Worm (Caenorhabditis elegans) whole organism, midembryonic: ENCODE results near the gene nep-13.

Source experiments
- T22C8.4 ChIP-seq: fragments of 200-800 bp; sonication (Bioruptor generic); IDR thresholded peaks from 2 replicates; pipeline ENCODE4 v1.3.6; 2022; ENCODE audit warnings: missing genetic modification characterization, missing compliant biosample characterization
- cog-1 ChIP-seq: sonication (generic microtip); optimal IDR thresholded peaks from 2 replicates; lab custom pipeline; 2016; ENCODE audit warnings: missing genetic modification characterization, missing compliant biosample characterization
- flt-1 ChIP-seq: fragments of 200-800 bp; sonication (Bioruptor generic); IDR thresholded peaks from 2 replicates; pipeline ENCODE4 v1.3.6; 2022; ENCODE audit warnings: missing genetic modification characterization, missing compliant biosample characterization
- klf-2 ChIP-seq: fragments of 200-800 bp; sonication (Bioruptor generic); conservative IDR thresholded peaks from 2 replicates; pipeline ENCODE4 v1.3.6; 2022; ENCODE audit warnings: missing genetic modification reagents, missing genetic modification characterization, missing compliant biosample characterization
- med-1 ChIP-seq: sonication (generic microtip); optimal IDR thresholded peaks from 2 replicates; lab custom pipeline; 2017; ENCODE audit warnings: missing genetic modification characterization, mild to moderate bottlenecking, missing compliant biosample characterization, antibody characterized with exemption, missing genetic modification reagents; ENCODE audit not compliant: insufficient read depth
- ref-1 ChIP-seq: fragments of 200-800 bp; sonication (Bioruptor generic); conservative IDR thresholded peaks from 2 replicates; pipeline ENCODE4 v1.3.6; 2022; ENCODE audit warnings: missing genetic modification reagents, missing genetic modification characterization, missing compliant biosample characterization
- tab-1 ChIP-seq: fragments of 200-800 bp; sonication (Bioruptor generic); IDR thresholded peaks from 2 replicates; pipeline ENCODE4 v1.3.6; 2022; ENCODE audit warnings: missing genetic modification characterization, missing compliant biosample characterization
- ztf-23 ChIP-seq: fragments of 200-800 bp; sonication (Bioruptor generic); IDR thresholded peaks from 2 replicates; pipeline ENCODE4 v1.3.6; 2022; ENCODE audit warnings: missing genetic modification reagents, missing genetic modification characterization, missing compliant biosample characterization
- ztf-29 ChIP-seq: fragments of 200-800 bp; sonication (Bioruptor generic); IDR thresholded peaks from 2 replicates; pipeline ENCODE4 v1.3.6; 2022; ENCODE audit warnings: missing genetic modification reagents, missing genetic modification characterization, missing compliant biosample characterization

DNA sequence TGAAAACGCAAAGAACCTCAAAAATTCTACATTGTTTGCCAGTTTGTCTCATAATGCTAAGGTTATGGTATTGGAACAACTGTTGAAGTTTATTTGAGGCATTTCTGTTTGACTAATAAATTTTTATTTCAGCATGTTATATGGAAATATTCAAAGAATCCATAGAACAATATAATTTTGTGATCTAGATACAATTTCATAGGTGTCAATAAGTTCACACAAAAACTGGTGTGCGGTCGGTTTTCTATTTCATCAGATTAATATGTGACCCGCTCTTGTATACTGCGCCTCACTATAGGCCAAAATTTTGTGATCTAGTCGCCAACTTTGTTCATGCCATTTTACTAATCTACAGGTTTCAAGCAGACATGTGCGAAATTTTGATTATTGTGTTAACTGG is 17.0 kb downstream of the nep-13 start, which contains the start of gene btb-22:
- TF ChIP-seq flt-1 (GFP tag; lab: Robert Waterston, UW) = no peak
- TF ChIP-seq ztf-23 = no peak
- TF ChIP-seq klf-2 (GFP tag; lab: Robert Waterston, UW) = no peak
- no peak for TF ChIP-seq cog-1
- no peak for TF ChIP-seq T22C8.4
- TF ChIP-seq ref-1 (GFP tag; lab: Robert Waterston, UW) = no peak
- TF ChIP-seq med-1 = no peak
- TF ChIP-seq tab-1 (GFP tag; lab: Robert Waterston, UW) = no peak
- TF ChIP-seq ztf-29 (GFP tag; lab: Robert Waterston, UW) = no peak
